Fruit fly (Drosophila melanogaster) whole organism, embryonic: ENCODE results near the gene CG33269.

Source experiments
- B-H2 ChIP-seq: fragments of 200-800 bp; sonication (Bioruptor generic); optimal IDR thresholded peaks from 2 replicates; lab custom pipeline; 2018; ENCODE audit warnings: missing biosample characterization, mild to moderate bottlenecking, missing genetic modification characterization
- CG11723 ChIP-seq: fragments of 200-800 bp; sonication (Bioruptor generic); optimal IDR thresholded peaks from 2 replicates; lab custom pipeline; 2017; ENCODE audit warnings: missing biosample characterization, mild to moderate bottlenecking, missing genetic modification characterization
- CG13123 ChIP-seq: fragments of 200-800 bp; sonication (Bioruptor generic); optimal IDR thresholded peaks from 2 replicates; lab custom pipeline; 2016; ENCODE audit warnings: missing biosample characterization, missing genetic modification characterization
- CG14050 ChIP-seq: fragments of 200-800 bp; sonication (Bioruptor generic); IDR thresholded peaks from 3 replicates; pipeline ENCODE4 v1.3.6; 2022; ENCODE audit warnings: missing biosample characterization, missing genetic modification characterization
- CG17829 ChIP-seq: fragments of 200-800 bp; optimal IDR thresholded peaks from 2 replicates; lab custom pipeline; 2019; ENCODE audit warnings: missing biosample characterization, mild to moderate bottlenecking, missing genetic modification characterization, moderate library complexity
- CG1832 ChIP-seq: fragments of 200-800 bp; sonication (Bioruptor generic); optimal IDR thresholded peaks from 2 replicates; lab custom pipeline; 2017; ENCODE audit warnings: missing biosample characterization, mild to moderate bottlenecking, missing genetic modification characterization, inconsistent platforms
- CG2678 ChIP-seq: fragments of 200-800 bp; sonication (Bioruptor generic); optimal IDR thresholded peaks from 3 replicates; lab custom pipeline; 2019; ENCODE audit warnings: missing biosample characterization, mild to moderate bottlenecking, missing genetic modification characterization, moderate library complexity
- CG2712 ChIP-seq: fragments of 200-800 bp; optimal IDR thresholded peaks from 3 replicates; lab custom pipeline; 2019; ENCODE audit warnings: missing biosample characterization, mild to moderate bottlenecking, missing genetic modification characterization, moderate library complexity
- CG30020 ChIP-seq: fragments of 200-800 bp; optimal IDR thresholded peaks from 2 replicates; lab custom pipeline; 2019; ENCODE audit warnings: missing biosample characterization, mild to moderate bottlenecking, missing genetic modification characterization, moderate library complexity
- CG31388 ChIP-seq: fragments of 200-800 bp; sonication (Bioruptor generic); optimal IDR thresholded peaks from 2 replicates; lab custom pipeline; 2016; ENCODE audit warnings: missing biosample characterization, missing genetic modification characterization
- CG3281 ChIP-seq: fragments of 200-800 bp; sonication (Bioruptor generic); optimal IDR thresholded peaks from 3 replicates; lab custom pipeline; 2017; ENCODE audit warnings: missing biosample characterization, mild to moderate bottlenecking, missing genetic modification characterization
- CG33557 ChIP-seq: fragments of 200-800 bp; sonication (Bioruptor generic); optimal IDR thresholded peaks from 2 replicates; lab custom pipeline; 2019; ENCODE audit warnings: missing biosample characterization, mild to moderate bottlenecking, missing genetic modification characterization, moderate library complexity
- CG34224 ChIP-seq: fragments of 200-800 bp; sonication (Bioruptor generic); IDR thresholded peaks from 3 replicates; pipeline ENCODE4 v1.3.6; 2022; ENCODE audit warnings: missing biosample characterization, missing genetic modification characterization; ENCODE audit not compliant: partially characterized antibody
- CG4820 ChIP-seq: fragments of 200-800 bp; sonication (Bioruptor generic); optimal IDR thresholded peaks from 3 replicates; lab custom pipeline; 2016; ENCODE audit warnings: missing biosample characterization, missing genetic modification characterization
- CG8765 ChIP-seq: fragments of 200-800 bp; sonication (Bioruptor generic); IDR thresholded peaks from 2 replicates; pipeline ENCODE4 v1.3.6; 2022; ENCODE audit warnings: missing biosample characterization, missing genetic modification characterization
- CG9437 ChIP-seq: fragments of 200-800 bp; sonication (Bioruptor generic); optimal IDR thresholded peaks from 2 replicates; lab custom pipeline; 2018; ENCODE audit warnings: missing biosample characterization, mild to moderate bottlenecking, missing genetic modification characterization
- CG9817 ChIP-seq: fragments of 200-800 bp; sonication (Bioruptor generic); optimal IDR thresholded peaks from 2 replicates; lab custom pipeline; 2018; ENCODE audit warnings: missing biosample characterization, mild to moderate bottlenecking, missing genetic modification characterization, moderate library complexity
- CHES-1-like ChIP-seq: fragments of 200-800 bp; sonication (Bioruptor generic); optimal IDR thresholded peaks from 2 replicates; lab custom pipeline; 2016; ENCODE audit warnings: missing biosample characterization, missing genetic modification characterization
- Doc2 ChIP-seq: fragments of 200-800 bp; sonication (Bioruptor generic); IDR thresholded peaks from 2 replicates; pipeline ENCODE4 v1.3.6; 2022; ENCODE audit warnings: missing biosample characterization, missing genetic modification characterization
- Eip74EF ChIP-seq, 2 experiments: fragments of 200-800 bp in 1 of 2; fragments of >200 bp in 1 of 2; sonication (Bioruptor generic) in 1 of 2; optimal IDR thresholded peaks; 2 replicates each; lab custom pipeline; 2017 to 2019; ENCODE audit warnings: missing biosample characterization in 2 of 2, missing genetic modification characterization in 2 of 2, mild to moderate bottlenecking in 1 of 2, moderate library complexity in 1 of 2
- Ets65A ChIP-seq: fragments of 200-800 bp; sonication (Bioruptor generic); peaks from one replicate; lab custom pipeline; 2016; ENCODE audit warnings: missing biosample characterization, missing genetic modification characterization
- HLH3B ChIP-seq: fragments of 200-800 bp; sonication (Bioruptor generic); IDR thresholded peaks from 2 replicates; pipeline ENCODE4 v1.3.6; 2022; ENCODE audit warnings: missing biosample characterization, missing genetic modification characterization
- HLHmδ ChIP-seq: fragments of 200-800 bp; sonication (Bioruptor generic); optimal IDR thresholded peaks from 2 replicates; lab custom pipeline; 2018; ENCODE audit warnings: missing biosample characterization, mild to moderate bottlenecking, missing genetic modification characterization, moderate library complexity
- Hey ChIP-seq: fragments of 200-800 bp; sonication (Bioruptor generic); optimal IDR thresholded peaks from 3 replicates; lab custom pipeline; 2018; ENCODE audit warnings: missing biosample characterization, mild to moderate bottlenecking, missing genetic modification characterization
- Hr78 ChIP-seq, 2 experiments: fragments of 200-800 bp in 1 of 2; fragments of >200 bp in 1 of 2; sonication (Bioruptor generic) in 1 of 2; optimal IDR thresholded peaks; 2 replicates each; lab custom pipeline; 2017 to 2019; ENCODE audit warnings: missing biosample characterization in 2 of 2, missing genetic modification characterization in 2 of 2, mild to moderate bottlenecking in 1 of 2, moderate library complexity in 1 of 2
- Max ChIP-seq: fragments of 200-800 bp; sonication (Bioruptor generic); optimal IDR thresholded peaks from 2 replicates; lab custom pipeline; 2016; ENCODE audit warnings: missing biosample characterization, mild to moderate bottlenecking, missing genetic modification characterization
- Rx ChIP-seq: fragments of 200-800 bp; sonication (Bioruptor generic); IDR thresholded peaks from 2 replicates; pipeline ENCODE4 v1.3.6; 2022; ENCODE audit warnings: missing biosample characterization, missing genetic modification characterization
- Sox102F ChIP-seq: fragments of 200-800 bp; sonication (Bioruptor generic); optimal IDR thresholded peaks from 2 replicates; lab custom pipeline; 2018; ENCODE audit warnings: missing biosample characterization, mild to moderate bottlenecking, missing genetic modification characterization, moderate library complexity
- bigmax ChIP-seq: fragments of 200-800 bp; sonication (Bioruptor generic); optimal IDR thresholded peaks from 2 replicates; lab custom pipeline; 2018; ENCODE audit warnings: missing biosample characterization, mild to moderate bottlenecking, missing genetic modification characterization
- br ChIP-seq: fragments of >200 bp; optimal IDR thresholded peaks from 2 replicates; lab custom pipeline; 2017
- bsh ChIP-seq, 2 experiments: fragments of 200-800 bp; sonication (Bioruptor generic); optimal IDR thresholded peaks; 2 replicates each; lab custom pipeline; 2017 to 2018; ENCODE audit warnings: mild to moderate bottlenecking in 2 of 2, missing biosample characterization in 2 of 2, missing genetic modification characterization in 2 of 2, moderate library complexity in 1 of 2
- cato ChIP-seq: fragments of 200-800 bp; sonication (Bioruptor generic); optimal IDR thresholded peaks from 2 replicates; lab custom pipeline; 2016; ENCODE audit warnings: missing biosample characterization, missing genetic modification characterization, borderline replicate concordance
- cg ChIP-seq: fragments of 200-800 bp; sonication (Bioruptor generic); optimal IDR thresholded peaks from 3 replicates; lab custom pipeline; 2019; ENCODE audit warnings: missing biosample characterization, mild to moderate bottlenecking, missing genetic modification characterization, moderate library complexity
- chn ChIP-seq: fragments of 200-800 bp; sonication (Bioruptor generic); optimal IDR thresholded peaks from 2 replicates; lab custom pipeline; 2016; ENCODE audit warnings: missing biosample characterization, missing genetic modification characterization
- ci ChIP-seq: fragments of 200-800 bp; sonication (Bioruptor generic); IDR thresholded peaks from 3 replicates; pipeline ENCODE4 v1.3.6; 2022; ENCODE audit warnings: missing biosample characterization, missing genetic modification characterization
- dimm ChIP-seq: fragments of 200-800 bp; sonication (Bioruptor generic); IDR thresholded peaks from 2 replicates; pipeline ENCODE4 v1.3.6; 2022; ENCODE audit warnings: missing biosample characterization, missing genetic modification characterization
- emc ChIP-seq: fragments of 200-800 bp; sonication (Bioruptor generic); optimal IDR thresholded peaks from 2 replicates; lab custom pipeline; 2016; ENCODE audit warnings: missing biosample characterization, missing genetic modification characterization
- en ChIP-seq: fragments of 200-800 bp; sonication (Bioruptor generic); optimal IDR thresholded peaks from 2 replicates; lab custom pipeline; 2016; ENCODE audit warnings: missing biosample characterization, missing genetic modification characterization
- grau ChIP-seq: fragments of 200-800 bp; optimal IDR thresholded peaks from 3 replicates; lab custom pipeline; 2019; ENCODE audit warnings: missing biosample characterization, mild to moderate bottlenecking, missing genetic modification characterization, moderate library complexity
- gro ChIP-seq: fragments of 200-800 bp; sonication (Bioruptor generic); optimal IDR thresholded peaks from 2 replicates; lab custom pipeline; 2016; ENCODE audit warnings: missing biosample characterization, missing genetic modification characterization
- hth ChIP-seq: fragments of >200 bp; optimal IDR thresholded peaks from 2 replicates; lab custom pipeline; 2017; ENCODE audit warnings: inconsistent platforms
- ind ChIP-seq: fragments of 200-800 bp; sonication (Bioruptor generic); optimal IDR thresholded peaks from 3 replicates; lab custom pipeline; 2016; ENCODE audit warnings: missing biosample characterization, missing genetic modification characterization
- kay ChIP-seq: fragments of 200-800 bp; sonication (Bioruptor generic); optimal IDR thresholded peaks from 2 replicates; lab custom pipeline; 2016; ENCODE audit warnings: missing biosample characterization, missing genetic modification characterization
- lola ChIP-seq, 3 experiments: fragments of >200 bp in 2 of 3; fragments of 200-800 bp in 1 of 3; sonication (Bioruptor generic) in 1 of 3; optimal IDR thresholded peaks; 2 replicates each; lab custom pipeline; 2017 to 2019; ENCODE audit warnings: missing biosample characterization in 3 of 3, missing genetic modification characterization in 3 of 3, mild to moderate bottlenecking in 1 of 3, moderate library complexity in 1 of 3
- pnt ChIP-seq: fragments of 200-800 bp; sonication (Bioruptor generic); optimal IDR thresholded peaks from 3 replicates; lab custom pipeline; 2016; ENCODE audit warnings: missing biosample characterization, missing genetic modification characterization
- pum ChIP-seq: fragments of 200-800 bp; sonication (Bioruptor generic); optimal IDR thresholded peaks from 2 replicates; lab custom pipeline; 2016; ENCODE audit warnings: missing biosample characterization, missing genetic modification characterization
- slp2 ChIP-seq: fragments of 200-800 bp; sonication (Bioruptor generic); optimal IDR thresholded peaks from 2 replicates; lab custom pipeline; 2016; ENCODE audit warnings: missing biosample characterization, missing genetic modification characterization
- ssp ChIP-seq: fragments of 200-800 bp; sonication (Bioruptor generic); IDR thresholded peaks from 2 replicates; pipeline ENCODE4 v1.3.6; 2022; ENCODE audit warnings: missing biosample characterization, missing genetic modification characterization
- wek ChIP-seq: fragments of 200-800 bp; sonication (Bioruptor generic); optimal IDR thresholded peaks from 3 replicates; lab custom pipeline; 2018; ENCODE audit warnings: missing biosample characterization, mild to moderate bottlenecking, missing genetic modification characterization, moderate library complexity
- zen ChIP-seq: fragments of 200-800 bp; sonication (Bioruptor generic); optimal IDR thresholded peaks from 3 replicates; lab custom pipeline; 2018; ENCODE audit warnings: missing biosample characterization, mild to moderate bottlenecking, missing genetic modification characterization, moderate library complexity

Gene CG33269

DNA sequence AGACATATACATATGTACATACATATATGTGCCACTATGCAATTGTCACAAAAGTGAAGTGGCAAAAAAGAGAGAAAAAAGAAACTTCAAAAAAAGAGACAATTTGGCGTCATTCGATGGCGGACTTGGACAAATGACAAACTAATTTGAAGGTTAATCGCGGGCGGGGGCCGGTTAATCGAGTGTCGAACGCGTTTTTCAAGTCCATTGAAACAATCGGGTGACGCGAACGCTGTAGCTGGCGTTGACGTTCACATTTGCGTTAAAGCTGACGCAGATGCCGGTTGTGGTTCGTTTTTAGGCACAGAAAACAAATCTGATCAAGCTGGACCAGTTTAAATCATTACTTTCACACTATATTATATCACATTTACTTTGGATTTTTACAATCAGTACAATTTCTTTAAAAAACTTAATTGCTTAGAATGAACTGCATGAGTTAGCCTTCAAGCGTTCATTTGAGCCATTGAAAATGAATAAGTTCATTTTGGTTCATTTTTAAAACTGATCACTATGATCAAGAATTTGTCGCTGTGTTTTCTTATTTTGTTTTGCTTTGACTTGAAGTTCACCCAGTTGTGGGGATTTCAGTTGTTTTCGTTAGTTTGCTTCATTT, 48.2 kb downstream of the CG33269 start (continued):
- no peak for TF ChIP-seq CG17829
- TF ChIP-seq Ets65A, result no peak
- no peak for TF ChIP-seq chn (GFP tag; lab: Kevin White, UChicago)
- TF ChIP-seq Hr78 (GFP tag; optimal IDR thresholded peaks at IDR 0.05; lab: Kevin White, UChicago), result no peak
- no peak for TF ChIP-seq br
- peak; percentile 40; the same call in 1 of the 2 replicates for TF ChIP-seq HLH3B
- peak; percentile 29 for TF ChIP-seq en (GFP tag; lab: Kevin White, UChicago)
- peak; percentile 36 for TF ChIP-seq pnt (GFP tag; lab: Kevin White, UChicago)
- TF ChIP-seq CG13123 (GFP tag; lab: Kevin White, UChicago), result no peak
- peak in 1 of 2 experiments; percentile 32 for TF ChIP-seq Eip74EF (GFP tag; optimal IDR thresholded peaks at IDR 0.05; lab: Kevin White, UChicago)
- 0 out of 3 replicates have a peak, but pooled peaks have one; percentile 14 for TF ChIP-seq CG34224
- TF ChIP-seq cato, result no peak
- TF ChIP-seq Rx (GFP tag; lab: Robert Waterston, UW), result no peak
- no peak for TF ChIP-seq dimm (GFP tag; lab: Robert Waterston, UW)
- TF ChIP-seq bsh (GFP tag; optimal IDR thresholded peaks at IDR 0.05; lab: Kevin White, UChicago), result peak in 1 of 2 experiments; percentile 1
- peak; percentile 61 for TF ChIP-seq CG3281 (GFP tag; lab: Kevin White, UChicago)
- TF ChIP-seq kay (GFP tag; lab: Kevin White, UChicago), result peak; percentile 48
- TF ChIP-seq CG11723, result no peak
- TF ChIP-seq CG9437 (GFP tag; lab: Kevin White, UChicago), result peak; percentile 30
- TF ChIP-seq Doc2 (GFP tag; lab: Robert Waterston, UW), result no peak
- TF ChIP-seq CHES-1-like, result no peak
- TF ChIP-seq wek (GFP tag; lab: Kevin White, UChicago), result no peak
- TF ChIP-seq CG30020, result no peak
- TF ChIP-seq ci (GFP tag; lab: Robert Waterston, UW), result no peak
- TF ChIP-seq CG1832 (GFP tag; lab: Kevin White, UChicago), result no peak
- peak; percentile 34 for TF ChIP-seq CG9817 (tag; lab: Kevin White, UChicago)
- no peak for TF ChIP-seq hth (lab: Kevin White, UChicago)
- peak; percentile 43 for TF ChIP-seq ind (GFP tag; lab: Kevin White, UChicago)
- no peak for TF ChIP-seq bigmax (GFP tag; lab: Kevin White, UChicago)
- TF ChIP-seq gro (GFP tag; lab: Kevin White, UChicago), result peak; percentile 10
- no peak for TF ChIP-seq CG31388 (GFP tag; lab: Kevin White, UChicago)
- peak; percentile 48 for TF ChIP-seq Sox102F (GFP tag; lab: Kevin White, UChicago)
- TF ChIP-seq lola (GFP tag; optimal IDR thresholded peaks at IDR 0.05; lab: Kevin White, UChicago), result no peak
- no peak for TF ChIP-seq Hey (tag; lab: Kevin White, UChicago)
- no peak for TF ChIP-seq CG8765 (GFP tag; lab: Robert Waterston, UW)
- peak; percentile 25 for TF ChIP-seq Max (GFP tag; lab: Kevin White, UChicago)
- no peak for TF ChIP-seq emc
- peak; percentile 6 for TF ChIP-seq B-H2
- TF ChIP-seq slp2 (GFP tag; lab: Kevin White, UChicago), result peak; percentile 8
- peak; percentile 77 for TF ChIP-seq CG2678 (tag; lab: Kevin White, UChicago)
- peak; percentile 38 for TF ChIP-seq pum (GFP tag; lab: Kevin White, UChicago)
- no peak for TF ChIP-seq HLHmδ (GFP tag; lab: Kevin White, UChicago)
- TF ChIP-seq CG33557 (GFP tag; lab: Kevin White, UChicago), result no peak
- peak; percentile 17 for TF ChIP-seq CG2712 (tag; lab: Kevin White, UChicago)
- no peak for TF ChIP-seq CG4820
- no peak for TF ChIP-seq cg (GFP tag; lab: Kevin White, UChicago)
- TF ChIP-seq ssp (GFP tag; lab: Robert Waterston, UW), result no peak
- TF ChIP-seq CG14050 (GFP tag; lab: Robert Waterston, UW), result peak; percentile 42; the same call in 2 of the 3 replicates
- TF ChIP-seq grau (tag; lab: Kevin White, UChicago), result peak; percentile 68
- no peak for TF ChIP-seq zen (tag; lab: Kevin White, UChicago)
